Worm (Caenorhabditis elegans) whole organism, L4/young adult: ENCODE measurements around the gene sri-38.
"Not testable (repeated sequence)": the region's sequence is repeated elsewhere in the genome, so short reads cannot be mapped to it uniquely, and the experiment has no call there.

Experiments
- W03F9.2 ChIP-seq: fragments of 150-350 bp; optimal IDR thresholded peaks from 2 replicates; lab custom pipeline; 2014; ENCODE audit warnings: missing biosample characterization, missing genetic modification characterization
- dao-5 ChIP-seq: sonication (generic microtip); optimal IDR thresholded peaks from 2 replicates; lab custom pipeline; 2016; ENCODE audit warnings: missing genotype, missing genetic modification characterization, moderate library complexity, missing compliant biosample characterization
- him-1 ChIP-seq: sonication (generic microtip); optimal IDR thresholded peaks from 2 replicates; lab custom pipeline; 2016; ENCODE audit warnings: missing genotype, missing genetic modification reagents, missing genetic modification characterization, missing compliant biosample characterization

The sri-38 gene

DNA sequence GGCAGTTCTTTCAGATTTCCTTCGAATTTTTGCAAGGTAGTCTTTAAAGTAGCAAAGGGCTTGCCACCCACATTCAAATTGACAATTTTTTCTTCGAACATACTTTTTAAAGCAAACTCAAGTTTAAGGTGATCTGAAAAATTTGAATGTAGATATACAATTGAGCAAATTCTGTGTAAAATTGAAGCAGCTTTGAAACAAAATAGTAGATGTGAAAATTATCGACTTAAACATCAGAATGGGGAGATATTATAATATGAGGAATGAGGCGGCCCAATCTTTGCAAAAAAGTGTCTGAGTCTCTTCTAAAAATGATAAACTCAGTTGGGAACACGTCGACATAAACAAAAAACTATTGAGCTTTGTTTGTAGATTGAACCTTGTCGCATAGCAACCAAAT, 33.8 kb downstream of the sri-38 start, which contains the start of gene F22E5.11:
Gene F22E5.11 (minus strand): TSS at position 101 of the 400 bp plus-strand sequence.
- no peak for TF ChIP-seq him-1
- no peak for TF ChIP-seq dao-5 (tag; lab: Kevin White, UChicago)
- no peak for TF ChIP-seq W03F9.2

DNA sequence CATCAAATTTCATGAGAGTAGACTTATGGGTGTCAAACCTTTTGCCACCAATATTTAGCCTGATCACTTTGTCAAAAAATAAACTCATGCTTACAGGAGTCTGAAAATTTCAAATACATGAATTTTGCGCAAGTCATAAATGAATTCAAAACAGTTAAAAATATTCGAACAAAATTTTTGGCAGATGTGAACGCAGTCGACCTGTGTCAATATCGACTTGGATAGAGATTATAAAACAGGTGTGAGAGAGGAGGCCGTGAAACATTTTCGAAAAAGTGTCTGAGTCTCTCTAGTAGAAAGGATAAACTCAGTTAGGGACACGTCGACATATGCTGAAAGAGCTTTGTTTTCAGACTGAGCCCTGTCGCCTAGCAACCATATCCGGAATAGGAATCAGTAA, 36.1 kb downstream of the sri-38 start, which contains the start of gene F22E5.12:
Gene F22E5.12 (minus strand): TSS at position 101 of the 400 bp plus-strand sequence.
- not testable (repeated sequence) for TF ChIP-seq dao-5 (tag; lab: Kevin White, UChicago); him-1; W03F9.2

DNA sequence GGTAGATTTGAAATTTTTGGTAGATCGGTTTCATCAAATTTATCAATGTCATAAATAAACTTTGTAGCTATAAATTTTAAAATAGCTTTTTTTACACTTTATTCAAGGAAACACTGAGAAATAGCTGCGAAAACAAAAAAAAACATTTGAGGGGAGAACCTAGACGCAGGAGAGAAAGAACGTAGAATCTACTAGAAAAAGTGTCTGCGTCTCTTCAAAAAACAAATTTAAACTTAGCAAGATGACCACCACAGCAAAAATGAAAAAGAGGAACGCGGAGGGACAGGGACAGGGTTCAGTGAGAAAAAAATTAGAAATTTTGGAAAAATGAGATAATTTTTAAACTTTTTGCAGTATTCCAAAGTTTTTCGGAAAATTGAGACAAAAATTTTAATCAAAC, 38.4 kb downstream of the sri-38 start:
- TF ChIP-seq W03F9.2 (no peak), him-1 (no peak), dao-5 (tag; lab: Kevin White, UChicago) (no peak)

DNA sequence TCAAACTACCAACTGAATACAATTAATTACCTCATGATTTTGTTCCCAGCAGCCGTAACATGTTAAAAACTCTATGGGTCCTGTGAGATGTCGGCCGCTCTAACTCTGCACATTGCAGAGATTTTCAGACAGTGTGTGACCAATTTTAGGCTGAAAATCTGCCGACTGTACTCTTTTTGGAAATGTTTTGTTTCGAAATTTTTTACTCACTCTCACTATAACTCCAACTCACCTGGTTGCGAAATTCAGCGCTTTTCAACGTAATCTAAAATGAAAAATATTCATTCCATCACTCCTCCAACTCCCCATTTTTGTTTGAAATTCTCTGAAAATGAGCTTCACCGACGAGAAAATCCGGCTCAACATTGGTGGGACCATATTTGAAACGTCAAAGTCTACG, 38.9 kb downstream of the sri-38 start, which contains the start of the genes F22E5.13 and F22E5.6:
Gene F22E5.13 (minus strand): TSS at position 101 of the 400 bp plus-strand sequence.
Gene F22E5.6 (plus strand): TSS at position 297 of the 400 bp plus-strand sequence.
- no peak for TF ChIP-seq W03F9.2

DNA sequence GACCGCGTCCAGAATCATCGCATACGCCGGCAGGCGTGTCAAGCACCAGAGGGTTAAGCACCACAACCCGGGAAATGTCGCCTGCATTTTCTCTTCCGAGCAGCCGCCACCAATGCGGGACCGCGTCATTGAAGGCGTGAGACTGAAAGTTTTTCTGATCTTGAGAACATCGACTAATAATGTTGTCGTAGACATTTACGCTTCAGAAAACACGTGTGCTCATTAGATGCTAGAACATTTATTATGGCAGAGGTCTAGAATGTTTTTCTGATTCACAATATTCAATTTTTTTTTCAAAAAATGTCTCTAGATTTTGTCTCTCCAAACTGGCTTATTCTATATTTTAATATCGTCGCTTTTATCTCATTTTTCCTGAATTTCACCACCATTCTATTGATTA, 45.9 kb downstream of the sri-38 start, which contains the start of gene sri-47:
Gene sri-47 (plus strand): TSS at position 301 of the 400 bp plus-strand sequence.
- TF ChIP-seq W03F9.2: no peak
- no peak for TF ChIP-seq him-1
- no peak for TF ChIP-seq dao-5 (tag; lab: Kevin White, UChicago)

DNA sequence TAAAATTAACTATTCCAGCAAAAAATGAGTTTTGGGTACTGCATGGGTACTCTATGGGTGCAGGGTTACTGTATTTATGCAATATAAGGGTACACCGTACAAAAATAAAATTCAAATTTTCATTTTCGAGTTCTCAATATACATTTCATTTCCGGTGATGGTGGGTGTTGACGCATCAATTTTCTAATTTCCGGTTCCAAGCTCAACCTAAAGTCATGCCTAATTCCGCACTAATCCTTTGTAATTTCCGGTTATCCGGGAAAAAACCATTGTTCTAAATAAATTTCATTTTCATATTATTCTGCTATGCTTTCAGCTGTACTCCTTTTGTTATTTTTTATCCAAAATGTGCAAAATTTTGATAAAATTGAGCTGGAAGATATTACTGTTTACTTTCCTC, 48.7 kb downstream of the sri-38 start, which contains the start of gene gcy-21:
Gene gcy-21 (plus strand): TSS at position 301 of the 400 bp plus-strand sequence.
- TF ChIP-seq dao-5 (tag; lab: Kevin White, UChicago): no peak
- TF ChIP-seq him-1: no peak
- no peak for TF ChIP-seq W03F9.2
